Worm (Caenorhabditis elegans) whole organism, early embryonic: ENCODE data around the gene F26F2.4.

ENCODE experiments used
- aly-1 ChIP-seq: sonication (generic microtip); optimal IDR thresholded peaks from 2 replicates; lab custom pipeline; 2016; ENCODE audit warnings: missing genetic modification characterization, missing compliant biosample characterization
- ama-1 ChIP-seq: fragments of 150-350 bp; optimal IDR thresholded peaks from 2 replicates; lab custom pipeline; 2014
- ceh-13 ChIP-seq: fragments of 200-800 bp; sonication (Bioruptor generic); optimal IDR thresholded peaks from 2 replicates; lab custom pipeline; 2018; ENCODE audit warnings: mild to moderate bottlenecking, missing genetic modification characterization, missing compliant biosample characterization
- flt-1 ChIP-seq: fragments of 200-800 bp; sonication (Bioruptor generic); IDR thresholded peaks from 2 replicates; pipeline ENCODE4 v1.3.6; 2022; ENCODE audit warnings: missing genetic modification characterization, missing compliant biosample characterization
- hmbx-1 ChIP-seq: sonication (generic microtip); optimal IDR thresholded peaks from 2 replicates; lab custom pipeline; 2016; ENCODE audit warnings: mild to moderate bottlenecking, missing genetic modification characterization, missing compliant biosample characterization
- hnd-1 ChIP-seq: sonication (generic microtip); optimal IDR thresholded peaks from 2 replicates; lab custom pipeline; 2016; ENCODE audit warnings: missing genetic modification characterization, missing compliant biosample characterization
- pes-1 ChIP-seq: fragments of 200-800 bp; sonication (Bioruptor generic); IDR thresholded peaks from 2 replicates; pipeline ENCODE4 v1.3.6; 2022; ENCODE audit warnings: missing genetic modification reagents, missing genetic modification characterization, missing compliant biosample characterization
- scrt-1 ChIP-seq: fragments of 200-800 bp; sonication (Bioruptor generic); IDR thresholded peaks from 2 replicates; pipeline ENCODE4 v1.3.6; 2022; ENCODE audit warnings: missing genetic modification characterization, missing compliant biosample characterization
- sea-1 ChIP-seq: fragments of 200-800 bp; sonication (Bioruptor generic); conservative IDR thresholded peaks from 2 replicates; pipeline ENCODE4 v1.3.6; 2022; ENCODE audit warnings: missing genetic modification characterization, missing compliant biosample characterization
- tbx-11 ChIP-seq: fragments of 200-800 bp; sonication (Bioruptor generic); IDR thresholded peaks from 2 replicates; pipeline ENCODE4 v1.3.6; 2022; ENCODE audit warnings: missing genetic modification characterization, missing compliant biosample characterization
- tbx-37 ChIP-seq: fragments of 200-800 bp; sonication (Bioruptor generic); conservative IDR thresholded peaks from 2 replicates; pipeline ENCODE4 v1.3.6; 2022; ENCODE audit warnings: missing genetic modification reagents, missing genetic modification characterization, missing compliant biosample characterization
- tra-4 ChIP-seq: sonication (generic microtip); optimal IDR thresholded peaks from 2 replicates; lab custom pipeline; 2017; ENCODE audit warnings: missing genetic modification characterization, missing compliant biosample characterization

ce11 chrV:20561795-20562194, 7.3 kb upstream of the F26F2.4 start, which contains the start of gene F26F2.1:
- TF ChIP-seq pes-1 (no peak), hnd-1 (no peak), hmbx-1 (tag; lab: Kevin White, UChicago) (no peak), ceh-13 (GFP tag; lab: Kevin White, UChicago) (no peak), ama-1 (lab: Kevin White, UChicago) (no peak), tbx-11 (GFP tag; lab: Robert Waterston, UW) (no peak), tbx-37 (GFP tag; lab: Robert Waterston, UW) (no peak), flt-1 (GFP tag; lab: Robert Waterston, UW) (no peak), aly-1 (tag; lab: Kevin White, UChicago) (no peak), tra-4 (no peak), sea-1 (GFP tag; lab: Robert Waterston, UW) (no peak), scrt-1 (GFP tag; lab: Robert Waterston, UW) (no peak)
